Fruit fly (Drosophila melanogaster) whole organism, pupa: Measurements from ENCODE around the gene CG14135.

Experiments used
- CG10348 ChIP-seq: fragments of 200-800 bp; sonication (Bioruptor generic); IDR thresholded peaks from 2 replicates; pipeline ENCODE4 v1.3.6; 2022; ENCODE audit warnings: missing biosample characterization, missing genetic modification characterization
- CG13204 ChIP-seq: fragments of 200-800 bp; sonication (Bioruptor generic); optimal IDR thresholded peaks from 2 replicates; lab custom pipeline; 2018; ENCODE audit warnings: missing biosample characterization, mild to moderate bottlenecking, missing genetic modification characterization, moderate library complexity
- CG34367 ChIP-seq: fragments of 200-800 bp; sonication (Bioruptor generic); optimal IDR thresholded peaks from 2 replicates; lab custom pipeline; 2018; ENCODE audit warnings: missing biosample characterization, mild to moderate bottlenecking, missing genetic modification characterization
- CG4496 ChIP-seq: fragments of 200-800 bp; sonication (Bioruptor generic); IDR thresholded peaks from 3 replicates; pipeline ENCODE4 v1.3.6; 2022; ENCODE audit warnings: missing biosample characterization, missing genetic modification characterization
- CG8159 ChIP-seq: fragments of 200-800 bp; sonication (Bioruptor generic); optimal IDR thresholded peaks from 3 replicates; lab custom pipeline; 2018; ENCODE audit warnings: missing biosample characterization, mild to moderate bottlenecking, missing genetic modification characterization, moderate library complexity
- EcR ChIP-seq: fragments of 200-800 bp; sonication (Bioruptor generic); optimal IDR thresholded peaks from 3 replicates; lab custom pipeline; 2019; ENCODE audit warnings: missing biosample characterization, missing genetic modification characterization, mild to moderate bottlenecking, moderate library complexity, missing genetic modification reagents
- Pif1A ChIP-seq: fragments of 200-800 bp; sonication (Bioruptor generic); optimal IDR thresholded peaks from 3 replicates; lab custom pipeline; 2016; ENCODE audit warnings: missing biosample characterization, missing genetic modification characterization
- gl ChIP-seq: fragments of 200-800 bp; sonication (Bioruptor generic); optimal IDR thresholded peaks from 2 replicates; lab custom pipeline; 2018; ENCODE audit warnings: missing biosample characterization, mild to moderate bottlenecking, missing genetic modification characterization
- rn ChIP-seq: fragments of 200-800 bp; sonication (Bioruptor generic); IDR thresholded peaks from 2 replicates; pipeline ENCODE4 v1.3.6; 2022; ENCODE audit warnings: missing biosample characterization, missing genetic modification characterization

dm6 chr3L:11721498-11721946 is 30.2 kb downstream of the CG14135 start:
- no peak for TF ChIP-seq CG10348 (GFP tag; lab: Robert Waterston, UW)
- no peak for TF ChIP-seq rn
- no peak for TF ChIP-seq CG13204
- no peak for TF ChIP-seq EcR (GFP tag; lab: Kevin White, UChicago)
- no peak for TF ChIP-seq CG8159 (tag; lab: Kevin White, UChicago)
- TF ChIP-seq CG4496, result no peak
- no peak for TF ChIP-seq gl (tag; lab: Kevin White, UChicago)
- TF ChIP-seq Pif1A (GFP tag; lab: Kevin White, UChicago), result no peak
- TF ChIP-seq CG34367 (tag; lab: Kevin White, UChicago), result no peak
